Worm (Caenorhabditis elegans): ENCODE data around the gene pqn-79.

- TF ChIP-seq cog-1 (tag; optimal IDR thresholded peaks at IDR 0.05) = no peak
- TF ChIP-seq ref-1 (GFP tag; conservative IDR thresholded peaks at IDR 0.05) = no peak
Observed at ce11 chrIV:15591975-15592374, 3.4 kb upstream of the pqn-79 start.

Measured in whole organism, midembryonic.